Fruit fly (Drosophila melanogaster) whole organism, embryonic: ENCODE data around the gene CG34001.

ENCODE experiments used
- Abd-B ChIP-seq: fragments of 200-800 bp; sonication (Bioruptor generic); optimal IDR thresholded peaks from 2 replicates; lab custom pipeline; 2018; ENCODE audit warnings: missing biosample characterization, mild to moderate bottlenecking, missing genetic modification characterization, moderate library complexity
- Atf3 ChIP-seq: fragments of 200-800 bp; sonication (Bioruptor generic); optimal IDR thresholded peaks from 3 replicates; lab custom pipeline; 2016; ENCODE audit warnings: missing biosample characterization, missing genetic modification characterization
- Awh ChIP-seq: fragments of 200-800 bp; sonication (Bioruptor generic); IDR thresholded peaks from 2 replicates; pipeline ENCODE4, ENCODE4 v1.3.6; 2022; ENCODE audit warnings: missing biosample characterization, missing genetic modification characterization
- CG10147 ChIP-seq: fragments of 200-800 bp; sonication (Bioruptor generic); optimal IDR thresholded peaks from 2 replicates; lab custom pipeline; 2019; ENCODE audit warnings: missing biosample characterization, mild to moderate bottlenecking, missing genetic modification characterization, moderate library complexity
- CG10267 ChIP-seq: fragments of 200-800 bp; sonication (Bioruptor generic); optimal IDR thresholded peaks from 2 replicates; lab custom pipeline; 2018; ENCODE audit warnings: missing biosample characterization, mild to moderate bottlenecking, missing genetic modification characterization, moderate library complexity
- CG10366 ChIP-seq: fragments of 200-800 bp; sonication (Bioruptor generic); IDR thresholded peaks from 2 replicates; pipeline ENCODE4 v1.3.6; 2022; ENCODE audit warnings: missing biosample characterization, missing genetic modification characterization
- CG11247 ChIP-seq: fragments of 200-800 bp; sonication (Bioruptor generic); IDR thresholded peaks from 2 replicates; pipeline ENCODE4 v1.3.6; 2022; ENCODE audit warnings: missing biosample characterization, missing genetic modification characterization
- CG12769 ChIP-seq: fragments of 200-800 bp; sonication (Bioruptor generic); optimal IDR thresholded peaks from 2 replicates; lab custom pipeline; 2019; ENCODE audit warnings: missing biosample characterization, mild to moderate bottlenecking, missing genetic modification characterization, moderate library complexity
- CG13775 ChIP-seq: fragments of 200-800 bp; sonication (Bioruptor generic); optimal IDR thresholded peaks from 3 replicates; lab custom pipeline; 2017; ENCODE audit warnings: missing biosample characterization, mild to moderate bottlenecking, missing genetic modification characterization
- CG15073 ChIP-seq: fragments of 200-800 bp; sonication (Bioruptor generic); optimal IDR thresholded peaks from 2 replicates; lab custom pipeline; 2016; ENCODE audit warnings: missing biosample characterization, missing genetic modification characterization
- CG1647 ChIP-seq: fragments of 200-800 bp; sonication (Bioruptor generic); optimal IDR thresholded peaks from 3 replicates; lab custom pipeline; 2016; ENCODE audit warnings: missing biosample characterization, missing genetic modification characterization
- CG17359 ChIP-seq: fragments of 200-800 bp; sonication (Bioruptor generic); optimal IDR thresholded peaks from 3 replicates; lab custom pipeline; 2018; ENCODE audit warnings: missing biosample characterization, mild to moderate bottlenecking, missing genetic modification characterization, moderate library complexity
- CG18011 ChIP-seq: fragments of 200-800 bp; sonication (Bioruptor generic); optimal IDR thresholded peaks from 2 replicates; lab custom pipeline; 2017; ENCODE audit warnings: missing biosample characterization, missing genetic modification characterization, mild to moderate bottlenecking, moderate library complexity, missing genotype
- CG3281 ChIP-seq: fragments of 200-800 bp; sonication (Bioruptor generic); optimal IDR thresholded peaks from 3 replicates; lab custom pipeline; 2017; ENCODE audit warnings: missing biosample characterization, mild to moderate bottlenecking, missing genetic modification characterization
- CG34422 ChIP-seq: fragments of 200-800 bp; sonication (Bioruptor generic); IDR thresholded peaks from 3 replicates; pipeline ENCODE4 v1.3.6; 2022; ENCODE audit warnings: missing biosample characterization, missing genetic modification characterization
- CG42726 ChIP-seq: fragments of 200-800 bp; sonication (Bioruptor generic); IDR thresholded peaks from 2 replicates; pipeline ENCODE4 v1.3.6; 2022; ENCODE audit warnings: missing biosample characterization, missing genetic modification characterization; ENCODE audit not compliant: partially characterized antibody
- CG5245 ChIP-seq: fragments of 200-800 bp; sonication (Bioruptor generic); optimal IDR thresholded peaks from 3 replicates; lab custom pipeline; 2016; ENCODE audit warnings: missing biosample characterization, missing genetic modification characterization
- CG6689 ChIP-seq: fragments of 200-800 bp; sonication (Bioruptor generic); IDR thresholded peaks from 2 replicates; pipeline ENCODE4 v1.3.6; 2022; ENCODE audit warnings: missing biosample characterization, missing genetic modification characterization
- CG6813 ChIP-seq: fragments of 200-800 bp; sonication (Bioruptor generic); optimal IDR thresholded peaks from 2 replicates; lab custom pipeline; 2017; ENCODE audit warnings: missing biosample characterization, missing genetic modification characterization, mild to moderate bottlenecking, moderate library complexity, missing genetic modification reagents
- CG9727 ChIP-seq: fragments of 200-800 bp; sonication (Bioruptor generic); optimal IDR thresholded peaks from 3 replicates; lab custom pipeline; 2017; ENCODE audit warnings: missing biosample characterization, mild to moderate bottlenecking, missing genetic modification characterization
- CG9817 ChIP-seq: fragments of 200-800 bp; sonication (Bioruptor generic); optimal IDR thresholded peaks from 2 replicates; lab custom pipeline; 2018; ENCODE audit warnings: missing biosample characterization, mild to moderate bottlenecking, missing genetic modification characterization, moderate library complexity
- CkIIα-i1 ChIP-seq: fragments of 200-800 bp; sonication (Bioruptor generic); IDR thresholded peaks from 2 replicates; pipeline ENCODE4 v1.3.6; 2022; ENCODE audit warnings: missing biosample characterization, missing genetic modification characterization
- GATAe ChIP-seq: fragments of 200-800 bp; sonication (Bioruptor generic); conservative IDR thresholded peaks from 2 replicates; pipeline ENCODE4 v1.3.6; 2022; ENCODE audit warnings: missing biosample characterization, missing genetic modification characterization
- Gsc ChIP-seq: fragments of 200-800 bp; sonication (Bioruptor generic); IDR thresholded peaks from 2 replicates; pipeline ENCODE4 v1.3.6; 2022; ENCODE audit warnings: missing biosample characterization, missing genetic modification characterization
- Jarid2 ChIP-seq: fragments of 200-800 bp; sonication (Bioruptor generic); optimal IDR thresholded peaks from 3 replicates; lab custom pipeline; 2017; ENCODE audit warnings: mild to moderate bottlenecking, missing biosample characterization, missing genetic modification reagents, missing genetic modification characterization
- Lim3 ChIP-seq: fragments of 200-800 bp; sonication (Bioruptor generic); IDR thresholded peaks from 2 replicates; pipeline ENCODE4 v1.3.6; 2022; ENCODE audit warnings: missing biosample characterization, missing genetic modification characterization
- Mad ChIP-seq: fragments of 200-800 bp; sonication (Bioruptor generic); optimal IDR thresholded peaks from 2 replicates; lab custom pipeline; 2016; ENCODE audit warnings: missing biosample characterization, missing genetic modification characterization
- NFAT ChIP-seq: fragments of 200-800 bp; sonication (Bioruptor generic); IDR thresholded peaks from 2 replicates; pipeline ENCODE4 v1.3.6; 2022; ENCODE audit warnings: missing biosample characterization, missing genetic modification characterization
- Nf-YB ChIP-seq: fragments of 200-800 bp; sonication (Bioruptor generic); optimal IDR thresholded peaks from 3 replicates; lab custom pipeline; 2019; ENCODE audit warnings: missing biosample characterization, mild to moderate bottlenecking, missing genetic modification characterization, moderate library complexity
- Poxn ChIP-seq: fragments of 200-800 bp; sonication (Bioruptor generic); IDR thresholded peaks from 2 replicates; pipeline ENCODE4 v1.3.6; 2022; ENCODE audit warnings: missing biosample characterization, missing genetic modification characterization
- Rfx ChIP-seq: fragments of 200-800 bp; sonication (Bioruptor generic); IDR thresholded peaks from 2 replicates; pipeline ENCODE4 v1.3.6; 2022; ENCODE audit warnings: missing biosample characterization, missing genetic modification characterization
- abd-A ChIP-seq: fragments of 200-800 bp; sonication (Bioruptor generic); optimal IDR thresholded peaks from 3 replicates; lab custom pipeline; 2019; ENCODE audit warnings: missing biosample characterization, mild to moderate bottlenecking, missing genetic modification characterization, moderate library complexity
- caup ChIP-seq: fragments of 200-800 bp; sonication (Bioruptor generic); optimal IDR thresholded peaks from 3 replicates; lab custom pipeline; 2017; ENCODE audit warnings: missing biosample characterization, mild to moderate bottlenecking, missing genetic modification characterization, moderate library complexity; ENCODE audit not compliant: severe bottlenecking
- dpn ChIP-seq, 2 experiments: fragments of 200-800 bp; sonication (Bioruptor generic); optimal IDR thresholded peaks; 3 replicates each; lab custom pipeline; 2016; ENCODE audit warnings: missing biosample characterization in 2 of 2, missing genetic modification characterization in 2 of 2
- exex ChIP-seq: fragments of 200-800 bp; sonication (Bioruptor generic); optimal IDR thresholded peaks from 4 replicates; lab custom pipeline; 2018; ENCODE audit warnings: missing biosample characterization, mild to moderate bottlenecking, missing genetic modification characterization, moderate library complexity
- fd64A ChIP-seq: fragments of 200-800 bp; sonication (Bioruptor generic); optimal IDR thresholded peaks from 3 replicates; lab custom pipeline; 2018; ENCODE audit warnings: missing biosample characterization, mild to moderate bottlenecking, missing genetic modification characterization
- fd96Cb ChIP-seq: fragments of 200-800 bp; sonication (Bioruptor generic); optimal IDR thresholded peaks from 2 replicates; lab custom pipeline; 2018; ENCODE audit warnings: missing biosample characterization, mild to moderate bottlenecking, missing genetic modification characterization, moderate library complexity
- gem ChIP-seq: fragments of 200-800 bp; sonication (Bioruptor generic); optimal IDR thresholded peaks from 2 replicates; lab custom pipeline; 2019; ENCODE audit warnings: missing biosample characterization, mild to moderate bottlenecking, missing genetic modification characterization, moderate library complexity
- grau ChIP-seq: fragments of 200-800 bp; optimal IDR thresholded peaks from 3 replicates; lab custom pipeline; 2019; ENCODE audit warnings: missing biosample characterization, mild to moderate bottlenecking, missing genetic modification characterization, moderate library complexity
- inv ChIP-seq: fragments of 200-800 bp; sonication (Bioruptor generic); IDR thresholded peaks from 2 replicates; pipeline ENCODE4 v1.3.6; 2022; ENCODE audit warnings: missing biosample characterization, missing genetic modification characterization; ENCODE audit not compliant: partially characterized antibody
- lab ChIP-seq: fragments of 200-800 bp; sonication (Bioruptor generic); optimal IDR thresholded peaks from 3 replicates; lab custom pipeline; 2017; ENCODE audit warnings: missing biosample characterization, missing genetic modification characterization, mild to moderate bottlenecking, moderate library complexity, missing genetic modification reagents
- nau ChIP-seq: fragments of 200-800 bp; sonication (Bioruptor generic); optimal IDR thresholded peaks from 3 replicates; lab custom pipeline; 2017; ENCODE audit warnings: missing biosample characterization, mild to moderate bottlenecking, missing genetic modification characterization, missing genetic modification reagents
- nmo ChIP-seq: fragments of 200-800 bp; sonication (Bioruptor generic); optimal IDR thresholded peaks from 2 replicates; lab custom pipeline; 2018; ENCODE audit warnings: missing biosample characterization, mild to moderate bottlenecking, missing genetic modification characterization, moderate library complexity
- odd ChIP-seq: fragments of 200-800 bp; sonication (Bioruptor generic); optimal IDR thresholded peaks from 2 replicates; lab custom pipeline; 2017; ENCODE audit warnings: missing biosample characterization, mild to moderate bottlenecking, missing genetic modification characterization
- sna ChIP-seq: fragments of 200-800 bp; sonication (Bioruptor generic); IDR thresholded peaks from 2 replicates; pipeline ENCODE4 v1.3.6; 2022; ENCODE audit warnings: missing biosample characterization, missing genetic modification characterization; ENCODE audit not compliant: partially characterized antibody
- tll ChIP-seq, 2 experiments: fragments of 200-800 bp in 1 of 2; fragments of >200 bp in 1 of 2; sonication (Bioruptor generic) in 1 of 2; optimal IDR thresholded peaks; 2 replicates each; lab custom pipeline; 2017 to 2019; ENCODE audit warnings: missing biosample characterization in 2 of 2, missing genetic modification characterization in 2 of 2, mild to moderate bottlenecking in 1 of 2, moderate library complexity in 1 of 2
- unc-4 ChIP-seq: fragments of 200-800 bp; sonication (Bioruptor generic); IDR thresholded peaks from 2 replicates; pipeline ENCODE4 v1.3.6; 2022; ENCODE audit warnings: missing biosample characterization, missing genetic modification characterization; ENCODE audit not compliant: partially characterized antibody
- vvl ChIP-seq: fragments of 200-800 bp; sonication (Bioruptor generic); IDR thresholded peaks from 2 replicates; pipeline ENCODE4 v1.3.6; 2022; ENCODE audit warnings: missing biosample characterization, missing genetic modification characterization
- wor ChIP-seq: fragments of 200-800 bp; sonication (Bioruptor generic); IDR thresholded peaks from 2 replicates; pipeline ENCODE4 v1.3.6; 2022; ENCODE audit warnings: missing biosample characterization, missing genetic modification characterization

CG34001 gene

dm6 chr3L:10683899-10684340 is 53.0 kb downstream of the CG34001 start (continued):
- no peak for TF ChIP-seq CkIIα-i1 (GFP tag; lab: Robert Waterston, UW)
- no peak for TF ChIP-seq Mad
- peak; percentile 64 for TF ChIP-seq CG3281
- TF ChIP-seq CG6813: no peak
- no peak for TF ChIP-seq CG18011
- TF ChIP-seq CG9817 (tag; lab: Kevin White, UChicago): peak; percentile 65
- TF ChIP-seq nmo: peak; percentile 83
- TF ChIP-seq CG15073 (GFP tag; lab: Kevin White, UChicago): no peak
- TF ChIP-seq CG13775 (GFP tag; lab: Kevin White, UChicago): peak; percentile 49
- TF ChIP-seq CG10147 (GFP tag; lab: Kevin White, UChicago): peak; percentile 54
- TF ChIP-seq NFAT (GFP tag; lab: Robert Waterston, UW): no peak
- TF ChIP-seq abd-A: no peak
- TF ChIP-seq CG11247 (GFP tag; lab: Robert Waterston, UW): no peak
- TF ChIP-seq grau (tag; lab: Kevin White, UChicago): peak; percentile 91
- TF ChIP-seq Abd-B (GFP tag; lab: Kevin White, UChicago): no peak
- TF ChIP-seq CG34422 (GFP tag; lab: Robert Waterston, UW): peak; percentile 58
- no peak for TF ChIP-seq exex
- no peak for TF ChIP-seq CG12769
- peak; percentile 74 for TF ChIP-seq Rfx (GFP tag; lab: Robert Waterston, UW)
- TF ChIP-seq CG1647: peak; percentile 64
- peak; percentile 58; the same call in 1 of the 2 replicates for TF ChIP-seq vvl (GFP tag; lab: Robert Waterston, UW)
- TF ChIP-seq CG42726 (GFP tag; lab: Robert Waterston, UW): no peak
- TF ChIP-seq sna (GFP tag; lab: Robert Waterston, UW): 0 out of 2 replicates have a peak, but pooled peaks have one; percentile 15
- TF ChIP-seq CG10366 (GFP tag; lab: Robert Waterston, UW): peak; percentile 57
- TF ChIP-seq Jarid2 (GFP tag; lab: Kevin White, UChicago): peak; percentile 48
- no peak for TF ChIP-seq inv (GFP tag; lab: Robert Waterston, UW)
- no peak for TF ChIP-seq Poxn (GFP tag; lab: Robert Waterston, UW)
- TF ChIP-seq caup: peak; percentile 71
- peak; percentile 67 for TF ChIP-seq CG9727 (GFP tag; lab: Kevin White, UChicago)
- TF ChIP-seq wor (GFP tag; lab: Robert Waterston, UW): peak; percentile 61
- peak; percentile 80 for TF ChIP-seq CG17359 (tag; lab: Kevin White, UChicago)
- TF ChIP-seq fd64A (GFP tag; lab: Kevin White, UChicago): no peak
- TF ChIP-seq odd (GFP tag; lab: Kevin White, UChicago): peak; percentile 26
- TF ChIP-seq CG5245: peak; percentile 28
- TF ChIP-seq CG6689 (GFP tag; lab: Robert Waterston, UW): peak; percentile 69; the same call in 1 of the 2 replicates
- TF ChIP-seq unc-4 (GFP tag; lab: Robert Waterston, UW): no peak
- TF ChIP-seq Nf-YB (GFP tag; lab: Kevin White, UChicago): peak; percentile 16
- peak; percentile 53 to 74 for TF ChIP-seq dpn (GFP tag; optimal IDR thresholded peaks at IDR 0.05; lab: Kevin White, UChicago)
- TF ChIP-seq Atf3 (GFP tag; lab: Kevin White, UChicago): peak; percentile 4
- peak; percentile 61; the same call in 1 of the 2 replicates for TF ChIP-seq Awh (GFP tag; lab: Robert Waterston, UW)
- TF ChIP-seq gem: peak; percentile 83
- TF ChIP-seq nau (GFP tag; lab: Kevin White, UChicago): peak; percentile 63
- TF ChIP-seq tll (GFP tag; optimal IDR thresholded peaks at IDR 0.05; lab: Kevin White, UChicago): no peak
- TF ChIP-seq Lim3: no peak
- peak; percentile 49 for TF ChIP-seq CG10267 (tag; lab: Kevin White, UChicago)
- TF ChIP-seq lab (GFP tag; lab: Kevin White, UChicago): peak; percentile 74
- no peak for TF ChIP-seq Gsc (GFP tag; lab: Robert Waterston, UW)
- no peak for TF ChIP-seq GATAe (GFP tag; lab: Robert Waterston, UW)
- TF ChIP-seq fd96Cb (tag; lab: Kevin White, UChicago): peak; percentile 79
